Fruit fly (Drosophila melanogaster): Measurements from ENCODE around the gene if.

The if gene

dm6 chrX:16772882-16773827 lies 10.1 kb downstream of the if start (continued):
- TF ChIP-seq CG7745 (tag; optimal IDR thresholded peaks at IDR 0.05) (no peak), Bdp1 (GFP tag; optimal IDR thresholded peaks at IDR 0.05) (no peak), CG10366 (GFP tag; IDR thresholded peaks at IDR 0.05) (peak; percentile 68), wor (GFP tag; IDR thresholded peaks at IDR 0.05) (0 out of 2 replicates have a peak, but pooled peaks have one; percentile 13), unpg (GFP tag; optimal IDR thresholded peaks at IDR 0.05) (peak; percentile 43), Hr51 (GFP tag; optimal IDR thresholded peaks at IDR 0.05) (peak in 1 of 2 experiments; percentile 24), luna (GFP tag; optimal IDR thresholded peaks at IDR 0.05) (no peak), seq (GFP tag; IDR thresholded peaks at IDR 0.05) (no peak), Dfd (GFP tag; optimal IDR thresholded peaks at IDR 0.05) (no peak), eyg (GFP tag; optimal IDR thresholded peaks at IDR 0.05) (no peak), H15 (GFP tag; IDR thresholded peaks at IDR 0.05) (peak; percentile 76), CG10147 (GFP tag; optimal IDR thresholded peaks at IDR 0.05) (no peak), CG9609 (GFP tag; optimal IDR thresholded peaks at IDR 0.05) (peak; percentile 79), CG3065 (GFP tag; optimal IDR thresholded peaks at IDR 0.05) (no peak), Camta (GFP tag; optimal IDR thresholded peaks at IDR 0.05) (peak; percentile 58), Rfx (GFP tag; IDR thresholded peaks at IDR 0.05) (peak; percentile 37; the same call in 1 of the 2 replicates), Hmx (GFP tag; optimal IDR thresholded peaks at IDR 0.05) (no peak), CG9932 (GFP tag; IDR thresholded peaks at IDR 0.05) (no peak), sim (GFP tag; IDR thresholded peaks at IDR 0.05) (peak; percentile 48; the same call in 1 of the 2 replicates), pan (optimal IDR thresholded peaks at IDR 0.05) (no peak), pan (GFP tag; optimal IDR thresholded peaks at IDR 0.05 in 1 of 2, IDR thresholded peaks at IDR 0.05 in 1 of 2) (peak in 1 of 2 experiments; percentile 63), ERR (GFP tag; optimal IDR thresholded peaks at IDR 0.05) (peak; percentile 15), trem (tag; optimal IDR thresholded peaks at IDR 0.05) (peak; percentile 9), da (GFP tag; optimal IDR thresholded peaks at IDR 0.05) (no peak), Ada2b (GFP tag; IDR thresholded peaks at IDR 0.05) (peak; percentile 62), CG14050 (GFP tag; IDR thresholded peaks at IDR 0.05) (no peak), Stat92E (GFP tag; optimal IDR thresholded peaks at IDR 0.05) (no peak), CG17328 (GFP tag; IDR thresholded peaks at IDR 0.05) (peak; percentile 63), sisA (GFP tag; IDR thresholded peaks at IDR 0.05) (peak; percentile 77), caup (GFP tag; optimal IDR thresholded peaks at IDR 0.05; ENCODE audit: severe bottlenecking) (no peak), Dp (GFP tag; optimal IDR thresholded peaks at IDR 0.05) (no peak), Spps (tag; optimal IDR thresholded peaks at IDR 0.05) (peak; percentile 66), az2 (GFP tag; optimal IDR thresholded peaks at IDR 0.05) (peak; percentile 55), fu2 (GFP tag; optimal IDR thresholded peaks at IDR 0.05) (no peak), dimm (GFP tag; IDR thresholded peaks at IDR 0.05) (peak; percentile 27; the same call in 1 of the 2 replicates), HLHmδ (GFP tag; optimal IDR thresholded peaks at IDR 0.05) (no peak), psq (GFP tag; optimal IDR thresholded peaks at IDR 0.05) (no peak), Ssrp (tag; optimal IDR thresholded peaks at IDR 0.05) (peak; percentile 24), Nf-YB (GFP tag; optimal IDR thresholded peaks at IDR 0.05) (no peak), CG34224 (GFP tag; IDR thresholded peaks at IDR 0.05; ENCODE audit: partially characterized antibody) (no peak), insv (GFP tag; optimal IDR thresholded peaks at IDR 0.05) (no peak), crc (GFP tag; optimal IDR thresholded peaks at IDR 0.05) (no peak), Sry-β (GFP tag; optimal IDR thresholded peaks at IDR 0.05) (no peak), CrebB (tag; optimal IDR thresholded peaks at IDR 0.05) (no peak), Taf1 (GFP tag; IDR thresholded peaks at IDR 0.05) (no peak), scrt (GFP tag; optimal IDR thresholded peaks at IDR 0.05) (no peak), CG11696 (GFP tag; IDR thresholded peaks at IDR 0.05) (peak; percentile 66; the same call in 1 of the 2 replicates), CG2678 (tag; optimal IDR thresholded peaks at IDR 0.05) (peak; percentile 42), CG6813 (GFP tag; optimal IDR thresholded peaks at IDR 0.05) (peak; percentile 27)
